Worm (Caenorhabditis elegans) whole organism, L1 larva: ENCODE results near the gene F56D6.14.
"Not testable (repeated sequence)": the region's sequence is repeated elsewhere in the genome, so short reads cannot be mapped to it uniquely, and the experiment has no call there.

ENCODE experiments used
- aha-1 ChIP-seq: fragments of 150-350 bp; optimal IDR thresholded peaks from 2 replicates; lab custom pipeline; 2014; ENCODE audit warnings: missing biosample characterization, missing genetic modification characterization
- alr-1 ChIP-seq: fragments of 200-800 bp; sonication (Bioruptor generic); optimal IDR thresholded peaks from 2 replicates; lab custom pipeline; 2018; ENCODE audit warnings: borderline replicate concordance, mild to moderate bottlenecking, missing genetic modification characterization, missing compliant biosample characterization
- aly-2 ChIP-seq: fragments of 150-350 bp; optimal IDR thresholded peaks from 2 replicates; lab custom pipeline; 2014; ENCODE audit warnings: missing biosample characterization, missing genetic modification characterization
- ceh-88 ChIP-seq: fragments of 200-800 bp; sonication (Bioruptor generic); IDR thresholded peaks from 2 replicates; pipeline ENCODE4 v1.3.6; 2022; ENCODE audit warnings: missing genetic modification characterization, missing compliant biosample characterization
- ceh-90 ChIP-seq: sonication (generic microtip); optimal IDR thresholded peaks from 2 replicates; lab custom pipeline; 2016; ENCODE audit warnings: missing genetic modification characterization, missing compliant biosample characterization
- ces-1 ChIP-seq: fragments of 150-350 bp; optimal IDR thresholded peaks from 2 replicates; lab custom pipeline; 2014; ENCODE audit warnings: missing biosample characterization, missing genetic modification reagents, missing genetic modification characterization
- efl-1 ChIP-seq, 4 experiments: fragments of 150-350 bp; optimal IDR thresholded peaks in 3 of 4; peaks in 1 of 4; 1 replicate in 1 of 4; 2 replicates in 3 of 4; lab custom pipeline; 2014; ENCODE audit warnings: missing biosample characterization in 2 of 4, missing genetic modification characterization in 2 of 4, missing genetic modification reagents in 2 of 4
- elt-2 ChIP-seq: sonication (generic microtip); optimal IDR thresholded peaks from 2 replicates; lab custom pipeline; 2016; ENCODE audit warnings: missing genetic modification characterization, mild to moderate bottlenecking, inconsistent platforms, missing compliant biosample characterization, missing genetic modification reagents
- fkh-10 ChIP-seq: sonication (generic microtip); optimal IDR thresholded peaks from 2 replicates; lab custom pipeline; 2017; ENCODE audit warnings: missing biosample characterization, missing genetic modification reagents, missing genetic modification characterization
- fos-1 ChIP-seq: fragments of 150-350 bp; optimal IDR thresholded peaks from 2 replicates; lab custom pipeline; 2014; ENCODE audit warnings: missing biosample characterization, missing genetic modification characterization
- isw-1 ChIP-seq: fragments of 200-800 bp; sonication (Bioruptor generic); IDR thresholded peaks from 2 replicates; pipeline ENCODE4 v1.3.6; 2022; ENCODE audit warnings: missing genetic modification characterization, missing compliant biosample characterization
- jun-1 ChIP-seq: fragments of 150-350 bp; optimal IDR thresholded peaks from 2 replicates; lab custom pipeline; 2014; ENCODE audit warnings: missing biosample characterization, missing genetic modification reagents, missing genetic modification characterization
- lin-13 ChIP-seq: fragments of 150-350 bp; optimal IDR thresholded peaks from 2 replicates; lab custom pipeline; 2014; ENCODE audit warnings: missing biosample characterization, missing genetic modification reagents, missing genetic modification characterization
- lin-15B ChIP-seq: fragments of 150-350 bp; sonication (generic microtip); optimal IDR thresholded peaks from 3 replicates; lab custom pipeline; 2014; ENCODE audit warnings: missing biosample characterization, missing genetic modification characterization
- lin-35 ChIP-seq, 2 experiments: fragments of 150-350 bp; optimal IDR thresholded peaks; 2 replicates each; lab custom pipeline; 2014; ENCODE audit warnings: missing biosample characterization in 2 of 2, missing genetic modification characterization in 2 of 2, missing genetic modification reagents in 2 of 2
- lir-3 ChIP-seq: sonication (generic microtip); optimal IDR thresholded peaks from 2 replicates; lab custom pipeline; 2016; ENCODE audit warnings: mild to moderate bottlenecking, missing genetic modification characterization, moderate library complexity, missing compliant biosample characterization; ENCODE audit not compliant: poor library complexity
- mab-9 ChIP-seq: fragments of 200-800 bp; sonication (Bioruptor generic); IDR thresholded peaks from 2 replicates; pipeline ENCODE4 v1.3.6; 2022; ENCODE audit warnings: missing genetic modification reagents, missing genetic modification characterization, missing compliant biosample characterization
- mdl-1 ChIP-seq, 2 experiments: fragments of 150-350 bp; optimal IDR thresholded peaks; 2 replicates each; lab custom pipeline; 2014 to 2017; ENCODE audit warnings: missing biosample characterization in 2 of 2, missing genetic modification characterization in 2 of 2, inconsistent platforms in 1 of 2
- nhr-20 ChIP-seq: sonication (generic microtip); optimal IDR thresholded peaks from 2 replicates; lab custom pipeline; 2016; ENCODE audit warnings: mild to moderate bottlenecking, missing genetic modification characterization, missing compliant biosample characterization
- nhr-237 ChIP-seq: fragments of 150-350 bp; optimal IDR thresholded peaks from 2 replicates; lab custom pipeline; 2014; ENCODE audit warnings: missing biosample characterization, missing genetic modification characterization
- nhr-28 ChIP-seq: fragments of 150-350 bp; optimal IDR thresholded peaks from 2 replicates; lab custom pipeline; 2014; ENCODE audit warnings: missing biosample characterization, missing genetic modification characterization
- nhr-47 ChIP-seq: sonication (generic microtip); optimal IDR thresholded peaks from 2 replicates; lab custom pipeline; 2016; ENCODE audit warnings: mild to moderate bottlenecking, missing genetic modification characterization, moderate library complexity, missing compliant biosample characterization
- nhr-85 ChIP-seq: sonication (generic microtip); peaks from one replicate; lab custom pipeline; 2016; ENCODE audit warnings: missing genetic modification characterization, inconsistent platforms, missing compliant biosample characterization
- pqm-1 ChIP-seq: sonication (generic microtip); optimal IDR thresholded peaks from 3 replicates; lab custom pipeline; 2017; ENCODE audit warnings: missing biosample characterization, missing genetic modification characterization
- tbx-2 ChIP-seq: sonication (generic microtip); optimal IDR thresholded peaks from 2 replicates; lab custom pipeline; 2016; ENCODE audit warnings: missing genetic modification characterization, missing compliant biosample characterization
- unc-130 ChIP-seq: fragments of 150-350 bp; optimal IDR thresholded peaks from 2 replicates; lab custom pipeline; 2017; ENCODE audit warnings: missing biosample characterization, missing genetic modification characterization, inconsistent platforms
- unc-62 ChIP-seq: fragments of 150-350 bp; optimal IDR thresholded peaks from 2 replicates; lab custom pipeline; 2014; ENCODE audit warnings: missing biosample characterization, missing genetic modification reagents, missing genetic modification characterization
- unc-86 ChIP-seq: sonication (generic microtip); optimal IDR thresholded peaks from 2 replicates; lab custom pipeline; 2016; ENCODE audit warnings: missing genetic modification characterization, missing compliant biosample characterization
- vab-15 ChIP-seq: sonication (generic microtip); optimal IDR thresholded peaks from 2 replicates; lab custom pipeline; 2017; ENCODE audit warnings: missing genotype, mild to moderate bottlenecking, missing genetic modification characterization, missing compliant biosample characterization
- zag-1 ChIP-seq: fragments of 150-350 bp; optimal IDR thresholded peaks from 2 replicates; lab custom pipeline; 2014; ENCODE audit warnings: missing biosample characterization, missing genetic modification characterization
- zip-4 ChIP-seq: fragments of 200-800 bp; sonication (Bioruptor generic); optimal IDR thresholded peaks from 2 replicates; lab custom pipeline; 2018; ENCODE audit warnings: mild to moderate bottlenecking, missing genetic modification characterization, moderate library complexity, missing compliant biosample characterization

The F56D6.14 gene

DNA sequence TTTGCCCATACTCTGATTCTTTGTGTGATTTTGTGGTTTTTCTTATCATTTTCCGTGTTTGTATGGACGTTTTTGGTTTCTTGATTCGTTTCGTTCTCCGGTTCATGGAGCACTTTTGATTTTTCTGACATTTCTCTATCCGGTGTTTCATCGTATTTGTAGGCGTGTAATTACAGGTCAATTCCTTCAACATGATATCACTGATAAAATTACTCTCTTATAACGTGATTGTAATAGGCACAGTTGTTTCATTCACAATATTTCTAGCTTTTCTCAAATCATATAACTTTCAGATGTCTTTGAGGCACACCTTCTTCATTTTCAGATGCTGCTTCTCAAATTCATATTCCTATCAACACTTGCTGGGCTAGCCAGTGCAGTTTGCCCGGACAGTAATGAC lies 14.9 kb downstream of the F56D6.14 start, which contains the start of gene clec-70:
TSS of gene clec-70 (plus strand) at position 301 of the 400 bp plus-strand sequence.
- TF ChIP-seq mdl-1 (tag; optimal IDR thresholded peaks at IDR 0.05; lab: Kevin White, UChicago); lin-15B; efl-1 (optimal IDR thresholded peaks at IDR 0.05; lab: Kevin White, UChicago); efl-1 (GFP tag; optimal IDR thresholded peaks at IDR 0.05 in 1 of 2; lab: Kevin White, UChicago): not testable (repeated sequence)
- TF ChIP-seq, all 84 proteins: peak for 0; not testable (repeated sequence) for 84

DNA sequence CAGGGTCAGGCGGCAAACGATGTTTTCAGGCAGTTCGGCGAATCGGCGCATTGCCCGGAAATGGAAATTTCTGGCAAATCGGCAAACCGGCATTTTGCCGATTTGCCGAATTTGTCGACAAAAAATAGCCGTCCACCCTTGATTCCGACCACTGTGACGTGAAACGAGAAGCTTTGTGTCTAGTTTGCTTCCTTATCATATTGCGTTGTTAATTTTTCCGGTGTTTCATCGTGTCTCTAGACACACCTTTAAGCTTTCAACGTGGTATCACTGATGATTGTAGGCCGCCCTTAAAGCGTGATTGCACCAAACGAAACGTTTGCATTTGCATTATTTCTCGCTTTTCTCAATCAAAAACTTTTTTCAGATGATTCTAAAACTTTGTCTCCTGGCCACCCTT lies 19.6 kb downstream of the F56D6.14 start, which contains the start of gene clec-71:
TSS of gene clec-71 (plus strand) at position 362 of the 400 bp plus-strand sequence.
- peak; percentile 58 for TF ChIP-seq elt-2 (tag; lab: Kevin White, UChicago)
- TF ChIP-seq zip-4 (GFP tag; lab: Kevin White, UChicago) = no peak

ce11 chrIV:3941658-3942328 lies 24.3 kb downstream of the F56D6.14 start, which contains the start of gene clec-174:
Gene clec-174 (minus strand): TSS chrIV:3941708.
- no peak for TF ChIP-seq isw-1 (GFP tag; lab: Robert Waterston, UW)
- TF ChIP-seq lin-15B = no peak
- TF ChIP-seq alr-1 (tag; lab: Kevin White, UChicago) = no peak
- no peak for TF ChIP-seq fkh-10 (GFP tag; lab: Kevin White, UChicago)
- no peak for TF ChIP-seq fos-1 (tag; lab: Kevin White, UChicago)
- TF ChIP-seq aly-2 = no peak
- no peak for TF ChIP-seq nhr-237
- no peak for TF ChIP-seq ceh-88 (GFP tag; lab: Robert Waterston, UW)
- no peak for TF ChIP-seq mab-9 (GFP tag; lab: Robert Waterston, UW)
- TF ChIP-seq lin-13 (GFP tag; lab: Kevin White, UChicago) = no peak
- no peak for TF ChIP-seq nhr-85 (tag; lab: Kevin White, UChicago)
- TF ChIP-seq zag-1 = no peak
- TF ChIP-seq unc-62 (GFP tag; lab: Kevin White, UChicago) = no peak
- TF ChIP-seq lir-3 (tag; lab: Kevin White, UChicago) = no peak

DNA sequence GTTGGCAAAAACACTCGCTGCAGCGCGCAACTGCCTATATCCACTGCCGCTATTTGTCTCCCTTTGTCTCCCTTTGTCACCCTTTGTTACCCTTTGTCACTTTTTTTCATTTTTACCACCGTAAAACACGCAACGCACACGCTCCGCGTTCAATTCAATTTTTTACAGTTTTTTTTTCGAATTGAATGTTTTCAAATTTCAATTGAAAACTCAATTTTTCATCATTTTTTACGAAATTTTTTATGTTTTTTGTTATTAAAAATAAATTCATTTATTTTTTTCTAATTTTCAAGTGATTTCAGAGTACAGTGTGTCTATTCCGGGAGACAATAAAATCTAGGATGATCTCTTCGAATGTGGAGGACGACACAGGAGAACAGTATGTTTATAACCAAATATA lies 25.5 kb downstream of the F56D6.14 start, which contains the start of gene Y46C8AL.11:
TSS of gene Y46C8AL.11 (plus strand) at position 301 of the 400 bp plus-strand sequence.
- TF ChIP-seq nhr-28 (tag; lab: Kevin White, UChicago) = no peak
- no peak for TF ChIP-seq unc-86

- peak; percentile 98 for TF ChIP-seq elt-2 (tag; lab: Kevin White, UChicago)
- TF ChIP-seq nhr-20 (tag; lab: Kevin White, UChicago) = peak; percentile 13
- no peak for TF ChIP-seq unc-130 (tag; lab: Kevin White, UChicago)
- TF ChIP-seq jun-1 = peak; percentile 78
- no peak for TF ChIP-seq aha-1 (tag; lab: Kevin White, UChicago)
- no peak for TF ChIP-seq vab-15 (tag; lab: Kevin White, UChicago)
- TF ChIP-seq nhr-47 (tag; lab: Kevin White, UChicago) = no peak
- TF ChIP-seq lin-35 (GFP tag; optimal IDR thresholded peaks at IDR 0.05; lab: Kevin White, UChicago) = peak in 1 of 2 experiments; percentile 10
- TF ChIP-seq pqm-1 = peak; percentile 78
Observed at ce11 chrIV:3944459-3944858, 27.0 kb downstream of the F56D6.14 start, which contains the start of gene clec-72. Gene clec-72 (plus strand): TSS chrIV:3944816.

ce11 chrIV:3956095-3956494 lies 38.6 kb downstream of the F56D6.14 start, which contains the start of gene clec-73:
Gene clec-73 (minus strand): TSS chrIV:3956195.
- TF ChIP-seq aha-1 (tag; lab: Kevin White, UChicago) (no peak), ceh-90 (tag; lab: Kevin White, UChicago) (no peak), tbx-2 (tag; lab: Kevin White, UChicago) (no peak), lin-35 (GFP tag; optimal IDR thresholded peaks at IDR 0.05; lab: Kevin White, UChicago) (no peak), ces-1 (no peak)
